Fruit fly (Drosophila melanogaster): ENCODE data around the gene Mt2.

dm6 chr2L:12053365-12053764 is 43.0 kb upstream of the Mt2 start:
- TF ChIP-seq CTCF (optimal IDR thresholded peaks at IDR 0.05) (no peak), CG8478 (optimal IDR thresholded peaks at IDR 0.05) (no peak)
